Worm (Caenorhabditis elegans) whole organism, L3 larva: ENCODE data around the gene str-28.

ENCODE experiments used
- aly-2 ChIP-seq: fragments of 150-350 bp; optimal IDR thresholded peaks from 2 replicates; lab custom pipeline; 2014; ENCODE audit warnings: missing biosample characterization, missing genetic modification characterization
- ceh-82 ChIP-seq: fragments of 150-350 bp; optimal IDR thresholded peaks from 2 replicates; lab custom pipeline; 2014; ENCODE audit warnings: missing biosample characterization, missing genetic modification characterization
- elt-1 ChIP-seq: fragments of 150-350 bp; optimal IDR thresholded peaks from 2 replicates; lab custom pipeline; 2014; ENCODE audit warnings: missing biosample characterization, missing genetic modification characterization
- elt-3 ChIP-seq, 3 experiments: fragments of 150-350 bp in 1 of 3; sonication (generic microtip) in 2 of 3; optimal IDR thresholded peaks; 2 replicates in 2 of 3; 4 replicates in 1 of 3; lab custom pipeline; 2014 to 2017; ENCODE audit warnings: missing biosample characterization in 3 of 3, missing genetic modification characterization in 3 of 3
- fkh-2 ChIP-seq: fragments of 150-350 bp; optimal IDR thresholded peaks from 2 replicates; lab custom pipeline; 2014; ENCODE audit warnings: missing biosample characterization, missing genetic modification reagents, missing genetic modification characterization
- lin-39 ChIP-seq: fragments of 150-350 bp; optimal IDR thresholded peaks from 2 replicates; lab custom pipeline; 2018; ENCODE audit warnings: missing biosample characterization, missing genetic modification reagents, missing genetic modification characterization
- mdl-1 ChIP-seq: fragments of 150-350 bp; optimal IDR thresholded peaks from 2 replicates; lab custom pipeline; 2014; ENCODE audit warnings: missing biosample characterization, missing genetic modification characterization
- nhr-11 ChIP-seq: fragments of 150-350 bp; optimal IDR thresholded peaks from 2 replicates; lab custom pipeline; 2014; ENCODE audit warnings: missing biosample characterization, missing genetic modification characterization
- nhr-237 ChIP-seq: fragments of 150-350 bp; optimal IDR thresholded peaks from 2 replicates; lab custom pipeline; 2014; ENCODE audit warnings: missing biosample characterization, missing genetic modification characterization
- nhr-28 ChIP-seq: fragments of 150-350 bp; optimal IDR thresholded peaks from 2 replicates; lab custom pipeline; 2014; ENCODE audit warnings: missing biosample characterization, missing genetic modification characterization
- pha-4 ChIP-seq: fragments of 150-350 bp; optimal IDR thresholded peaks from 2 replicates; lab custom pipeline; 2014; ENCODE audit warnings: missing biosample characterization, missing genetic modification reagents, missing genetic modification characterization
- unc-62 ChIP-seq: fragments of 150-350 bp; sonication (generic microtip); optimal IDR thresholded peaks from 4 replicates; lab custom pipeline; 2014; ENCODE audit warnings: missing biosample characterization, missing genetic modification reagents, missing genetic modification characterization
- zag-1 ChIP-seq: fragments of 150-350 bp; optimal IDR thresholded peaks from 2 replicates; lab custom pipeline; 2014; ENCODE audit warnings: missing biosample characterization, missing genetic modification characterization
- ztf-11 ChIP-seq: fragments of 150-350 bp; optimal IDR thresholded peaks from 2 replicates; lab custom pipeline; 2014; ENCODE audit warnings: missing biosample characterization, missing genetic modification characterization

DNA sequence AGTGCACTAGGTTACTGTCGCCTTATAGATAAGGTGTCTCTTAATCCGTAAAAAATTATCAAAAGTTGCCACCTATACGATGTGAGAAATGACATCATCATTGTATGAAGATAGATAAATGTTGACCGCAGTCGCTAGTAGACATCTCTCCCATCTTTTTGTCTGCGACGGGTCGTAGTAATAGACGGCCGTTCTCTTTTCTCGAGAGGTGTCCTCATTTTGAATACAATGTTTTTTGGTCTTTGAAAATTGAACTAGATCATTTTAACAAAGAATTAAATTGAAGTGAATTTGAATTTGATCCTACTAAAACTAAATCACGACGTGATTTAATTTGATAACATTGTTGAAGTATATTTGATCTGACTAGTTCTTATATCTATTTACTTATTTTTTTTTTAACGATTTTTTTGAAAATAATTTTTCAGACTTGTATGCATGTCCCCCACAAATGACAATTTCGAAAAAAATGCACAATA is 35.9 kb upstream of the str-28 start, which contains the start of the genes str-31 and nhr-172:
- no peak for TF ChIP-seq ztf-11 (tag; lab: Kevin White, UChicago)
- TF ChIP-seq aly-2 (tag; lab: Kevin White, UChicago), result no peak
- TF ChIP-seq nhr-237 (tag; lab: Kevin White, UChicago), result no peak
- no peak for TF ChIP-seq fkh-2 (tag; lab: Kevin White, UChicago)
- TF ChIP-seq nhr-11 (tag; lab: Kevin White, UChicago), result no peak
- TF ChIP-seq lin-39 (tag; lab: Kevin White, UChicago), result no peak
- TF ChIP-seq unc-62, result no peak
- no peak for TF ChIP-seq mdl-1
- no peak for TF ChIP-seq ceh-82 (tag; lab: Kevin White, UChicago)
- no peak for TF ChIP-seq zag-1 (tag; lab: Kevin White, UChicago)
- TF ChIP-seq elt-1 (tag; lab: Kevin White, UChicago), result no peak
- TF ChIP-seq nhr-28 (tag; lab: Kevin White, UChicago), result no peak
- TF ChIP-seq elt-3 (tag; optimal IDR thresholded peaks at IDR 0.05; lab: Kevin White, UChicago), result no peak
- no peak for TF ChIP-seq pha-4 (tag; lab: Kevin White, UChicago)
